Worm (Caenorhabditis elegans) whole organism, midembryonic: ENCODE measurements around the gene cpin-1.

ENCODE experiments used
- T22C8.4 ChIP-seq: fragments of 200-800 bp; sonication (Bioruptor generic); IDR thresholded peaks from 2 replicates; pipeline ENCODE4 v1.3.6; 2022; ENCODE audit warnings: missing genetic modification characterization, missing compliant biosample characterization
- cog-1 ChIP-seq: sonication (generic microtip); optimal IDR thresholded peaks from 2 replicates; lab custom pipeline; 2016; ENCODE audit warnings: missing genetic modification characterization, missing compliant biosample characterization
- flt-1 ChIP-seq: fragments of 200-800 bp; sonication (Bioruptor generic); IDR thresholded peaks from 2 replicates; pipeline ENCODE4 v1.3.6; 2022; ENCODE audit warnings: missing genetic modification characterization, missing compliant biosample characterization
- klf-2 ChIP-seq: fragments of 200-800 bp; sonication (Bioruptor generic); conservative IDR thresholded peaks from 2 replicates; pipeline ENCODE4 v1.3.6; 2022; ENCODE audit warnings: missing genetic modification reagents, missing genetic modification characterization, missing compliant biosample characterization
- med-1 ChIP-seq: sonication (generic microtip); optimal IDR thresholded peaks from 2 replicates; lab custom pipeline; 2017; ENCODE audit warnings: missing genetic modification characterization, mild to moderate bottlenecking, missing compliant biosample characterization, antibody characterized with exemption, missing genetic modification reagents; ENCODE audit not compliant: insufficient read depth
- ref-1 ChIP-seq: fragments of 200-800 bp; sonication (Bioruptor generic); conservative IDR thresholded peaks from 2 replicates; pipeline ENCODE4 v1.3.6; 2022; ENCODE audit warnings: missing genetic modification reagents, missing genetic modification characterization, missing compliant biosample characterization
- tab-1 ChIP-seq: fragments of 200-800 bp; sonication (Bioruptor generic); IDR thresholded peaks from 2 replicates; pipeline ENCODE4 v1.3.6; 2022; ENCODE audit warnings: missing genetic modification characterization, missing compliant biosample characterization
- ztf-23 ChIP-seq: fragments of 200-800 bp; sonication (Bioruptor generic); IDR thresholded peaks from 2 replicates; pipeline ENCODE4 v1.3.6; 2022; ENCODE audit warnings: missing genetic modification reagents, missing genetic modification characterization, missing compliant biosample characterization
- ztf-29 ChIP-seq: fragments of 200-800 bp; sonication (Bioruptor generic); IDR thresholded peaks from 2 replicates; pipeline ENCODE4 v1.3.6; 2022; ENCODE audit warnings: missing genetic modification reagents, missing genetic modification characterization, missing compliant biosample characterization

Gene cpin-1

DNA sequence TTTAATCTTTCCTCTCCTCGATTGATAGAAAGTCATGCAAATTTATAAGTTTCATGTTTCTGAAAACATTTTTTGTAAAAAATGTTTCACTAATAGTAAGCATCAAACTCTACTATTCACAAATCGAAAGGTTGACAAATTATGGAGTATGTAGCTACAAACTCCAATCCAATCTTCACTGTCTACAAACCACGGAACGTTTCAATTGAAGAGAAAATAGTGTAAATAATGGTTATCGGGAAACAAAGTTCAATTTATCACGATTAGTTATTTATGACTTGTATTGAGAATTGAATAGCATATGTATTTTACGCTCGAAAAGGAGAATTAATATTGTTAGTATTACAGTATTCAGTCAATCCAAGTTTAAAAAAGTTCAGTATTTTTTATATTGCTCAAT, 49.2 kb downstream of the cpin-1 start:
- TF ChIP-seq T22C8.4 = no peak
- no peak for TF ChIP-seq klf-2 (GFP tag; lab: Robert Waterston, UW)
- TF ChIP-seq ztf-23 (GFP tag; lab: Robert Waterston, UW) = no peak
- no peak for TF ChIP-seq cog-1 (tag; lab: Kevin White, UChicago)
- TF ChIP-seq tab-1 = no peak
- no peak for TF ChIP-seq med-1 (GFP tag; lab: Kevin White, UChicago)
- TF ChIP-seq flt-1 = no peak
- no peak for TF ChIP-seq ztf-29
- no peak for TF ChIP-seq ref-1 (GFP tag; lab: Robert Waterston, UW)

- no peak for TF ChIP-seq ztf-23 (GFP tag; lab: Robert Waterston, UW)
- TF ChIP-seq tab-1 = no peak
- no peak for TF ChIP-seq T22C8.4
- TF ChIP-seq cog-1 (tag; lab: Kevin White, UChicago) = no peak
- no peak for TF ChIP-seq ztf-29
- TF ChIP-seq klf-2 (GFP tag; lab: Robert Waterston, UW) = no peak
- TF ChIP-seq flt-1 = no peak
- no peak for TF ChIP-seq med-1 (GFP tag; lab: Kevin White, UChicago)
- TF ChIP-seq ref-1 (GFP tag; lab: Robert Waterston, UW) = no peak
Measured at ce11 chrIV:9500100-9500499, 49.6 kb downstream of the cpin-1 start, which contains the start of gene ugt-21. Gene ugt-21, plus strand, starts transcription at chrIV:9500311.
